Fruit fly (Drosophila melanogaster): ENCODE measurements around the gene CG14852.
A peak's percentile ranks its signal among the peaks of the same experiment; 100 is the strongest.

The CG14852 gene

dm6 chr3R:14608892-14609692, 43.4 kb downstream of the CG14852 start, which contains the start of gene CG14853 (continued):
- TF ChIP-seq slou (GFP tag; optimal IDR thresholded peaks at IDR 0.05) (peak; percentile 68), btn (GFP tag; optimal IDR thresholded peaks at IDR 0.05) (peak; percentile 62), Drgx (GFP tag; IDR thresholded peaks at IDR 0.05) (no peak; the same call in 1 of the 2 replicates), twi (tag; optimal IDR thresholded peaks at IDR 0.05) (peak; percentile 54), CG15601 (tag; optimal IDR thresholded peaks at IDR 0.05) (peak; percentile 83), crc (GFP tag; optimal IDR thresholded peaks at IDR 0.05) (no peak), CG7786 (GFP tag; optimal IDR thresholded peaks at IDR 0.05) (no peak), fd3F (GFP tag; optimal IDR thresholded peaks at IDR 0.05) (peak; percentile 81), pzg (GFP tag; optimal IDR thresholded peaks at IDR 0.05) (no peak), bsh (GFP tag; optimal IDR thresholded peaks at IDR 0.05) (peak in 1 of 2 experiments; percentile 88), Side (GFP tag; optimal IDR thresholded peaks at IDR 0.05) (no peak), CG6683 (GFP tag; optimal IDR thresholded peaks at IDR 0.05) (peak; percentile 29), CG14441 (GFP tag; IDR thresholded peaks at IDR 0.05) (peak; percentile 75), CG18262 (tag; optimal IDR thresholded peaks at IDR 0.05) (peak; percentile 88), onecut (GFP tag; IDR thresholded peaks at IDR 0.05) (peak; percentile 58), CG8089 (GFP tag; optimal IDR thresholded peaks at IDR 0.05) (peak; percentile 56), CG33557 (GFP tag; optimal IDR thresholded peaks at IDR 0.05) (peak; percentile 25), CG11093 (GFP tag; IDR thresholded peaks at IDR 0.05) (0 out of 3 replicates have a peak, but pooled peaks have one; percentile 45), CG9797 (GFP tag; optimal IDR thresholded peaks at IDR 0.05) (peak; percentile 21), CG32767 (GFP tag; IDR thresholded peaks at IDR 0.05) (peak; percentile 81), CG11560 (tag; IDR thresholded peaks at IDR 0.05) (no peak), Max (GFP tag; optimal IDR thresholded peaks at IDR 0.05) (peak; percentile 1), Deaf1 (tag; optimal IDR thresholded peaks at IDR 0.05) (peak; percentile 60), gem (tag; optimal IDR thresholded peaks at IDR 0.05) (peak; percentile 89), Tbp (GFP tag; optimal IDR thresholded peaks at IDR 0.05) (no peak), CG7372 (GFP tag; IDR thresholded peaks at IDR 0.05) (peak; percentile 67), sc (optimal IDR thresholded peaks at IDR 0.05) (no peak), sc (GFP tag; optimal IDR thresholded peaks at IDR 0.05) (peak; percentile 74), odd (GFP tag; optimal IDR thresholded peaks at IDR 0.05) (peak; percentile 79), Eip74EF (GFP tag; optimal IDR thresholded peaks at IDR 0.05) (peak in 1 of 2 experiments; percentile 80), HmgZ (tag; optimal IDR thresholded peaks at IDR 0.05) (peak; percentile 71), org-1 (GFP tag; optimal IDR thresholded peaks at IDR 0.05) (peak; percentile 31), pnt (GFP tag; optimal IDR thresholded peaks at IDR 0.05) (no peak), da (GFP tag; optimal IDR thresholded peaks at IDR 0.05) (no peak), Vsx1 (GFP tag; optimal IDR thresholded peaks at IDR 0.05) (peak; percentile 55), row (GFP tag; IDR thresholded peaks at IDR 0.05) (peak; percentile 85), sqz (GFP tag; optimal IDR thresholded peaks at IDR 0.05) (peak; percentile 50), CG17359 (tag; optimal IDR thresholded peaks at IDR 0.05) (peak; percentile 84), CG3838 (GFP tag; optimal IDR thresholded peaks at IDR 0.05) (peak; percentile 43), Rx (GFP tag; IDR thresholded peaks at IDR 0.05) (peak; percentile 61), ham (GFP tag; IDR thresholded peaks at IDR 0.05) (no peak), gce (GFP tag; IDR thresholded peaks at IDR 0.05) (peak; percentile 77; the same call in 2 of the 3 replicates), Blimp-1 (GFP tag; optimal IDR thresholded peaks at IDR 0.05) (peak; percentile 77), insv (GFP tag; optimal IDR thresholded peaks at IDR 0.05) (peak in 1 of 2 experiments; percentile 47), CG11085 (GFP tag; IDR thresholded peaks at IDR 0.05) (peak; percentile 14; the same call in 1 of the 2 replicates), Dbx (GFP tag; IDR thresholded peaks at IDR 0.05) (no peak), CG15073 (GFP tag; optimal IDR thresholded peaks at IDR 0.05) (no peak), CG18011 (GFP tag; optimal IDR thresholded peaks at IDR 0.05) (peak; percentile 50), Chrac-16 (GFP tag; optimal IDR thresholded peaks at IDR 0.05) (peak; percentile 69)

Data from whole organism, embryonic.